Worm (Caenorhabditis elegans): ENCODE data around the gene C24A8.5.

The C24A8.5 gene

ce11 chrX:4307559-4308005 lies 21.1 kb downstream of the C24A8.5 start:
- TF ChIP-seq fkh-6 (tag; optimal IDR thresholded peaks at IDR 0.05), result no peak
- TF ChIP-seq ceh-31 (tag; optimal IDR thresholded peaks at IDR 0.05), result peak; percentile 65
- TF ChIP-seq sdc-2 (tag; optimal IDR thresholded peaks at IDR 0.05), result peak; percentile 47
- peak; percentile 32 for TF ChIP-seq ref-2 (tag; optimal IDR thresholded peaks at IDR 0.05)
- 0 out of 2 replicates have a peak, but pooled peaks have one; percentile 27 for TF ChIP-seq unc-3 (GFP tag; conservative IDR thresholded peaks at IDR 0.05)
- TF ChIP-seq unc-3 (tag; optimal IDR thresholded peaks at IDR 0.05), result no peak
- no peak for TF ChIP-seq elt-4 (tag; optimal IDR thresholded peaks at IDR 0.05)
- no peak for TF ChIP-seq ceh-19 (GFP tag; optimal IDR thresholded peaks at IDR 0.05)
- peak; percentile 55 for TF ChIP-seq ceh-14 (tag; optimal IDR thresholded peaks at IDR 0.05)
- TF ChIP-seq unc-55 (GFP tag; optimal IDR thresholded peaks at IDR 0.05), result peak; percentile 84
- no peak for TF ChIP-seq odd-2 (tag; optimal IDR thresholded peaks at IDR 0.05)
- TF ChIP-seq nfya-1 (tag; optimal IDR thresholded peaks at IDR 0.05), result peak; percentile 13
- TF ChIP-seq ceh-34 (tag; optimal IDR thresholded peaks at IDR 0.05), result peak; percentile 26
- TF ChIP-seq ceh-48 (tag; optimal IDR thresholded peaks at IDR 0.05), result peak; percentile 64
- TF ChIP-seq unc-86 (tag; optimal IDR thresholded peaks at IDR 0.05), result peak; percentile 5
- TF ChIP-seq unc-42 (tag; optimal IDR thresholded peaks at IDR 0.05), result peak; percentile 18
- TF ChIP-seq ttx-3 (tag; optimal IDR thresholded peaks at IDR 0.05), result peak; percentile 24

- TF ChIP-seq ceh-19 (GFP tag; optimal IDR thresholded peaks at IDR 0.05) (no peak), Y22D7AL.16 (tag; optimal IDR thresholded peaks at IDR 0.05) (no peak), nhr-232 (tag; optimal IDR thresholded peaks at IDR 0.05) (no peak), hlh-6 (tag; optimal IDR thresholded peaks at IDR 0.05) (no peak), K02D7.2 (tag; optimal IDR thresholded peaks at IDR 0.05) (no peak), che-1 (tag; optimal IDR thresholded peaks at IDR 0.05) (no peak), sdc-2 (tag; optimal IDR thresholded peaks at IDR 0.05) (no peak)
These were observed 21.9 kb downstream of the C24A8.5 start, which contains the start of gene pqn-15 for ce11 chrX:4306861-4307260. Gene pqn-15 (minus strand): TSS chrX:4306961.

ce11 chrX:4303200-4303599 lies 25.5 kb downstream of the C24A8.5 start:
- TF ChIP-seq fkh-6 (tag; optimal IDR thresholded peaks at IDR 0.05) (no peak), ceh-45 (GFP tag; IDR thresholded peaks at IDR 0.05) (no peak), hlh-30 (tag; optimal IDR thresholded peaks at IDR 0.05; ENCODE audit: insufficient read depth) (no peak), pat-9 (tag; optimal IDR thresholded peaks at IDR 0.05) (no peak)

- no peak for TF ChIP-seq dmd-4 (tag; optimal IDR thresholded peaks at IDR 0.05; ENCODE audit: borderline replicate concordance)
- TF ChIP-seq elt-4 (tag; optimal IDR thresholded peaks at IDR 0.05), result no peak
- no peak for TF ChIP-seq hlh-8 (tag; optimal IDR thresholded peaks at IDR 0.05)
- TF ChIP-seq ref-2 (tag; optimal IDR thresholded peaks at IDR 0.05), result no peak
- TF ChIP-seq hlh-15 (tag; optimal IDR thresholded peaks at IDR 0.05), result no peak
- TF ChIP-seq T23F11.4 (GFP tag; optimal IDR thresholded peaks at IDR 0.05), result no peak
- TF ChIP-seq K09A11.1 (tag; optimal IDR thresholded peaks at IDR 0.05; ENCODE audit: insufficient read depth), result no peak
- TF ChIP-seq K02D7.2 (tag; optimal IDR thresholded peaks at IDR 0.05), result no peak
- TF ChIP-seq pqm-1 (tag; optimal IDR thresholded peaks at IDR 0.05), result no peak
- no peak for TF ChIP-seq mec-3 (tag; optimal IDR thresholded peaks at IDR 0.05; ENCODE audit: borderline replicate concordance)
- no peak for TF ChIP-seq ceh-14 (tag; optimal IDR thresholded peaks at IDR 0.05)
- no peak for TF ChIP-seq zip-5 (tag; optimal IDR thresholded peaks at IDR 0.05)
- no peak for TF ChIP-seq gmeb-2 (tag; optimal IDR thresholded peaks at IDR 0.05)
- no peak for TF ChIP-seq rnt-1 (tag; optimal IDR thresholded peaks at IDR 0.05)
- TF ChIP-seq C08G9.2 (tag; optimal IDR thresholded peaks at IDR 0.05), result no peak
- no peak for TF ChIP-seq ama-1 (optimal IDR thresholded peaks at IDR 0.05)
- no peak for TF ChIP-seq fax-1 (tag; optimal IDR thresholded peaks at IDR 0.05)
- TF ChIP-seq syd-9 (tag; optimal IDR thresholded peaks at IDR 0.05), result no peak
- no peak for TF ChIP-seq unc-42 (tag; optimal IDR thresholded peaks at IDR 0.05)
- TF ChIP-seq ceh-6 (GFP tag; optimal IDR thresholded peaks at IDR 0.05), result no peak
These were observed 31.3 kb downstream of the C24A8.5 start, which contains the start of gene paf-2 for ce11 chrX:4297452-4297851. Gene paf-2 (minus strand): TSS chrX:4297741.

Data from whole organism, late embryonic.